Fruit fly (Drosophila melanogaster) S2 (cell line): ENCODE data around the gene Npc2e.

ENCODE experiments used
- CG8478 ChIP-seq: fragments of >200 bp; optimal IDR thresholded peaks from 2 replicates; lab custom pipeline; 2018
- CTCF ChIP-seq, 2 experiments: fragments of >200 bp; optimal IDR thresholded peaks; 2 replicates each; lab custom pipeline; 2018

- TF ChIP-seq CTCF (optimal IDR thresholded peaks at IDR 0.05; lab: Kevin White, UChicago) (no peak), CG8478 (no peak)
Measured at dm6 chr3R:10048775-10048841, 4.5 kb upstream of the Npc2e start, which contains the start of gene CG12811.
